Fruit fly (Drosophila melanogaster) whole organism, wandering third instar larva: ENCODE measurements around the gene S-Lap3.

Experiments used
- CG32264 ChIP-seq: fragments of 200-800 bp; sonication (Bioruptor generic); optimal IDR thresholded peaks from 2 replicates; lab custom pipeline; 2016; ENCODE audit warnings: missing biosample characterization, missing genetic modification characterization
- Dif ChIP-seq: fragments of 200-275, 200-300 bp; sonication (Bioruptor generic); optimal IDR thresholded peaks from 2 replicates; lab custom pipeline; 2018; ENCODE audit warnings: missing biosample characterization, missing genetic modification characterization; ENCODE audit not compliant: partially characterized antibody
- Hnf4 ChIP-seq: fragments of 200-800 bp; sonication (Bioruptor generic); optimal IDR thresholded peaks from 2 replicates; lab custom pipeline; 2016; ENCODE audit warnings: missing biosample characterization, mild to moderate bottlenecking, missing genetic modification characterization
- psq ChIP-seq: fragments of 200-800 bp; sonication (Bioruptor generic); optimal IDR thresholded peaks from 3 replicates; lab custom pipeline; 2017; ENCODE audit warnings: missing biosample characterization, mild to moderate bottlenecking, missing genetic modification characterization, moderate library complexity
- tai ChIP-seq: sonication (Bioruptor generic); optimal IDR thresholded peaks from 2 replicates; lab custom pipeline; 2016; ENCODE audit warnings: missing biosample characterization, missing genetic modification characterization
- usp ChIP-seq: fragments of >200 bp; optimal IDR thresholded peaks from 2 replicates; lab custom pipeline; 2017; ENCODE audit warnings: missing biosample characterization, missing genetic modification characterization

DNA sequence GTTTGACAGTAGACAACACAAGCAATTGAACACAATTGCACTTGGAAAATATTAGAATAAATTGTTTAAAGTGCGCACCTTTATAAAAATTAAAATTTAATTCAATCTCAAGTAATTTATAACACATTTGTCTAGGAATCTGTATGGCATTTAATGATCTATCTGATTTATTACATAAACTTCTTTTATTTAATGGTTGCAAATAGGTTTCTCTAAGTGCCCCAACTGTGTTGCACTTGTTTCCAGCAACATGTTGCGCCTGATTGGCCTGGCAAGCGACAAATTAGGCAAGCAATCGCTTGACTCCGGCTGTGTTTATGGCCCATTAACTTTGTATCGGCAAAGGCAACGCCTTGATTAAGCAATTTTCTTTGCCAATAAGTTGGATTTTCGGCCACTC is 24.5 kb upstream of the S-Lap3 start:
- TF ChIP-seq Hnf4 (GFP tag; lab: Kevin White, UChicago), result no peak
- no peak for TF ChIP-seq psq (GFP tag; lab: Kevin White, UChicago)
- no peak for TF ChIP-seq tai (GFP tag; lab: Kevin White, UChicago)
- TF ChIP-seq usp, result no peak
- no peak for TF ChIP-seq CG32264
- no peak for TF ChIP-seq Dif (GFP tag; lab: Kevin White, UChicago)
